Fruit fly (Drosophila melanogaster): ENCODE data around the gene pinta.

dm6 chr3R:22394004-22394403, 30.7 kb downstream of the pinta start, which contains the start of gene CG13857:
- no peak for TF ChIP-seq CG7045 (GFP tag; optimal IDR thresholded peaks at IDR 0.05)
- no peak for TF ChIP-seq toe (GFP tag; optimal IDR thresholded peaks at IDR 0.05)
- no peak for TF ChIP-seq bab1 (GFP tag; optimal IDR thresholded peaks at IDR 0.05)
- no peak for TF ChIP-seq ovo (GFP tag; optimal IDR thresholded peaks at IDR 0.05)

Data from whole organism, adult.